Worm (Caenorhabditis elegans) whole organism, L4 larva: ENCODE data around the gene spp-24.
A peak's percentile ranks its signal among the peaks of the same experiment; 100 is the strongest.

ENCODE experiments used
- D1046.2 ChIP-seq: fragments of 200-800 bp; sonication (Bioruptor generic); IDR thresholded peaks from 2 replicates; pipeline ENCODE4 v1.3.6; 2022; ENCODE audit warnings: missing genetic modification characterization, missing compliant biosample characterization
- F37D6.2 ChIP-seq: sonication (generic microtip); optimal IDR thresholded peaks from 2 replicates; lab custom pipeline; 2016; ENCODE audit warnings: mild to moderate bottlenecking, missing genetic modification characterization, missing compliant biosample characterization
- F44E2.7 ChIP-seq: fragments of 200-800 bp; sonication (Bioruptor generic); IDR thresholded peaks from 2 replicates; pipeline ENCODE4 v2.1.2; 2022; ENCODE audit warnings: missing genetic modification characterization, missing compliant biosample characterization
- R02D3.7 ChIP-seq: fragments of 150-350 bp; sonication (generic microtip); optimal IDR thresholded peaks from 3 replicates; lab custom pipeline; 2014; ENCODE audit warnings: missing biosample characterization, missing genetic modification characterization
- T20F7.1 ChIP-seq: fragments of 200-800 bp; sonication (Bioruptor generic); optimal IDR thresholded peaks from 2 replicates; lab custom pipeline; 2018; ENCODE audit warnings: mild to moderate bottlenecking, missing genetic modification characterization, missing compliant biosample characterization
- Y105C5A.15 ChIP-seq: fragments of 200-800 bp; sonication (Bioruptor generic); IDR thresholded peaks from 2 replicates; pipeline ENCODE4 v1.3.6; 2022; ENCODE audit warnings: missing genetic modification characterization, missing compliant biosample characterization
- Y48G9A.11 ChIP-seq: fragments of 200-800 bp; sonication (Bioruptor generic); IDR thresholded peaks from 2 replicates; pipeline ENCODE4 v1.3.6; 2022; ENCODE audit warnings: missing genetic modification reagents, missing genetic modification characterization, missing compliant biosample characterization
- Y75B8A.6 ChIP-seq: fragments of 200-800 bp; sonication (Bioruptor generic); IDR thresholded peaks from 2 replicates; pipeline ENCODE4 v1.3.6; 2022; ENCODE audit warnings: missing genetic modification reagents, missing genetic modification characterization, missing compliant biosample characterization
- ZK546.5 ChIP-seq, 2 experiments: sonication (generic microtip); optimal IDR thresholded peaks; 2 replicates each; lab custom pipeline; 2017; ENCODE audit warnings: missing biosample characterization in 2 of 2, missing genetic modification characterization in 2 of 2
- aha-1 ChIP-seq: fragments of 150-350 bp; peaks from one replicate; lab custom pipeline; 2014; ENCODE audit warnings: missing biosample characterization, missing genetic modification characterization
- ama-1 ChIP-seq: fragments of 150-350 bp; optimal IDR thresholded peaks from 2 replicates; lab custom pipeline; 2014; ENCODE audit warnings: inconsistent platforms, mixed read lengths
- ceh-28 ChIP-seq: fragments of 150-350 bp; optimal IDR thresholded peaks from 2 replicates; lab custom pipeline; 2014; ENCODE audit warnings: missing biosample characterization, missing genetic modification reagents, missing genetic modification characterization
- ceh-32 ChIP-seq: sonication (generic microtip); optimal IDR thresholded peaks from 2 replicates; lab custom pipeline; 2016; ENCODE audit warnings: mild to moderate bottlenecking, missing genetic modification characterization, missing compliant biosample characterization; ENCODE audit not compliant: poor library complexity
- ceh-62 ChIP-seq: sonication (generic microtip); optimal IDR thresholded peaks from 2 replicates; lab custom pipeline; 2017; ENCODE audit warnings: missing biosample characterization, missing genetic modification characterization
- ctbp-1 ChIP-seq: fragments of 200-800 bp; sonication (Bioruptor generic); IDR thresholded peaks from 2 replicates; pipeline ENCODE4 v1.3.6; 2022; ENCODE audit warnings: missing genetic modification reagents, missing genetic modification characterization, missing compliant biosample characterization
- daf-16 ChIP-seq, 3 experiments: sonication (generic microtip); optimal IDR thresholded peaks; 2 replicates each; lab custom pipeline; 2016 to 2017; ENCODE audit warnings: missing genetic modification characterization in 3 of 3, missing genetic modification reagents in 3 of 3, mild to moderate bottlenecking in 2 of 3, missing compliant biosample characterization in 2 of 3, missing biosample characterization in 1 of 3, moderate library complexity in 1 of 3
- dmd-6 ChIP-seq: fragments of 200-800 bp; sonication (Bioruptor generic); IDR thresholded peaks from 2 replicates; pipeline ENCODE4 v1.3.6; 2022; ENCODE audit warnings: missing genetic modification reagents, missing genetic modification characterization, missing compliant biosample characterization
- dpl-1 ChIP-seq: fragments of 150-350 bp; optimal IDR thresholded peaks from 2 replicates; lab custom pipeline; 2014; ENCODE audit warnings: missing biosample characterization, missing genetic modification reagents, missing genetic modification characterization
- fos-1 ChIP-seq: fragments of 150-350 bp; optimal IDR thresholded peaks from 2 replicates; lab custom pipeline; 2014; ENCODE audit warnings: missing biosample characterization, missing genetic modification characterization
- hif-1 ChIP-seq, 2 experiments: sonication (generic microtip); optimal IDR thresholded peaks; 2 replicates each; lab custom pipeline; 2016 to 2017; ENCODE audit warnings: missing compliant biosample characterization in 2 of 2, missing genetic modification characterization in 2 of 2, missing genetic modification reagents in 2 of 2, missing genotype in 2 of 2, mild to moderate bottlenecking in 1 of 2
- hmg-1.1 ChIP-seq: fragments of 200-800 bp; sonication (Bioruptor generic); IDR thresholded peaks from 2 replicates; pipeline ENCODE4 v1.3.6; 2022; ENCODE audit warnings: missing genetic modification reagents, missing genetic modification characterization, missing compliant biosample characterization
- jun-1 ChIP-seq: fragments of 150-350 bp; optimal IDR thresholded peaks from 2 replicates; lab custom pipeline; 2014; ENCODE audit warnings: missing biosample characterization, missing genetic modification reagents, missing genetic modification characterization
- lin-13 ChIP-seq: fragments of 150-350 bp; optimal IDR thresholded peaks from 2 replicates; lab custom pipeline; 2014; ENCODE audit warnings: missing biosample characterization, missing genetic modification reagents, missing genetic modification characterization
- lin-15B ChIP-seq: fragments of 150-350 bp; sonication (generic microtip); optimal IDR thresholded peaks from 3 replicates; lab custom pipeline; 2014; ENCODE audit warnings: missing biosample characterization, missing genetic modification characterization
- lin-29 ChIP-seq: fragments of 200-800 bp; sonication (Bioruptor generic); IDR thresholded peaks from 2 replicates; pipeline ENCODE4 v1.3.6; 2022; ENCODE audit warnings: missing genetic modification reagents, missing genetic modification characterization, missing compliant biosample characterization
- lin-38 ChIP-seq: fragments of 200-800 bp; sonication (Bioruptor generic); IDR thresholded peaks from 2 replicates; pipeline ENCODE4 v1.3.6; 2022; ENCODE audit warnings: missing genetic modification reagents, missing genetic modification characterization, missing compliant biosample characterization
- lin-39 ChIP-seq: fragments of 150-350 bp; optimal IDR thresholded peaks from 2 replicates; lab custom pipeline; 2014; ENCODE audit warnings: missing biosample characterization, missing genetic modification reagents, missing genetic modification characterization
- lsy-2 ChIP-seq, 2 experiments: fragments of 150-350 bp in 1 of 2; sonication (generic microtip) in 1 of 2; optimal IDR thresholded peaks; 2 replicates each; lab custom pipeline; 2014 to 2017; ENCODE audit warnings: missing biosample characterization in 2 of 2, missing genetic modification characterization in 2 of 2
- madf-5 ChIP-seq, 2 experiments: fragments of 200-800 bp; sonication (Bioruptor generic); IDR thresholded peaks; 2 replicates each; pipeline ENCODE4 v1.3.6; 2022; ENCODE audit warnings: missing compliant biosample characterization in 2 of 2, missing genetic modification characterization in 2 of 2
- mdt-29 ChIP-seq: fragments of 200-800 bp; sonication (Bioruptor generic); IDR thresholded peaks from 2 replicates; pipeline ENCODE4 v1.3.6; 2022; ENCODE audit warnings: missing genetic modification reagents, missing genetic modification characterization, missing compliant biosample characterization
- mep-1 ChIP-seq: fragments of 150-350 bp; sonication (generic microtip); optimal IDR thresholded peaks from 3 replicates; lab custom pipeline; 2014; ENCODE audit warnings: missing biosample characterization, missing genetic modification characterization
- mes-2 ChIP-seq: sonication (generic microtip); optimal IDR thresholded peaks from 2 replicates; lab custom pipeline; 2016; ENCODE audit warnings: missing genotype, mild to moderate bottlenecking, missing genetic modification characterization, missing compliant biosample characterization; ENCODE audit not compliant: poor library complexity, severe bottlenecking
- mxl-3 ChIP-seq: fragments of 200-800 bp; sonication (Bioruptor generic); optimal IDR thresholded peaks from 2 replicates; lab custom pipeline; 2018; ENCODE audit warnings: mild to moderate bottlenecking, missing genetic modification characterization, missing compliant biosample characterization
- nhr-102 ChIP-seq: sonication (generic microtip); optimal IDR thresholded peaks from 2 replicates; lab custom pipeline; 2016; ENCODE audit warnings: mild to moderate bottlenecking, missing genetic modification characterization, moderate library complexity, missing compliant biosample characterization
- nhr-11 ChIP-seq: fragments of 150-350 bp; optimal IDR thresholded peaks from 2 replicates; lab custom pipeline; 2014; ENCODE audit warnings: missing biosample characterization, missing genetic modification characterization
- nhr-25 ChIP-seq: sonication (generic microtip); optimal IDR thresholded peaks from 2 replicates; lab custom pipeline; 2017; ENCODE audit warnings: missing genetic modification characterization, mild to moderate bottlenecking, missing compliant biosample characterization, antibody characterized with exemption, moderate library complexity, borderline replicate concordance; ENCODE audit not compliant: insufficient read depth
- nhr-48 ChIP-seq: sonication (generic microtip); optimal IDR thresholded peaks from 2 replicates; lab custom pipeline; 2016; ENCODE audit warnings: mild to moderate bottlenecking, missing genetic modification characterization, missing compliant biosample characterization
- nhr-6 ChIP-seq: fragments of 150-350 bp; optimal IDR thresholded peaks from 2 replicates; lab custom pipeline; 2014; ENCODE audit warnings: missing biosample characterization, missing genetic modification characterization
- rbr-2 ChIP-seq: sonication (generic microtip); optimal IDR thresholded peaks from 2 replicates; lab custom pipeline; 2016; ENCODE audit warnings: missing genotype, missing genetic modification characterization, missing compliant biosample characterization
- sdz-12 ChIP-seq: fragments of 200-800 bp; sonication (Bioruptor generic); optimal IDR thresholded peaks from 2 replicates; lab custom pipeline; 2018; ENCODE audit warnings: mild to moderate bottlenecking, missing genetic modification characterization, missing compliant biosample characterization
- set-16 ChIP-seq: fragments of 200-800 bp; sonication (Bioruptor generic); IDR thresholded peaks from 2 replicates; pipeline ENCODE4 v1.3.6; 2022; ENCODE audit warnings: missing genetic modification reagents, missing genetic modification characterization, missing compliant biosample characterization
- snpc-1.2 ChIP-seq: fragments of 200-800 bp; sonication (Bioruptor generic); IDR thresholded peaks from 2 replicates; pipeline ENCODE4 v1.3.6; 2022; ENCODE audit warnings: missing genetic modification reagents, missing genetic modification characterization, missing compliant biosample characterization
- snpc-4 ChIP-seq: fragments of 150-350 bp; optimal IDR thresholded peaks from 2 replicates; lab custom pipeline; 2014; ENCODE audit warnings: missing biosample characterization, missing genetic modification characterization
- spr-1 ChIP-seq: sonication (generic microtip); optimal IDR thresholded peaks from 2 replicates; lab custom pipeline; 2016; ENCODE audit warnings: mild to moderate bottlenecking, missing genetic modification characterization, missing compliant biosample characterization
- tra-1 ChIP-seq: fragments of 200-800 bp; sonication (Bioruptor generic); IDR thresholded peaks from 2 replicates; pipeline ENCODE4 v1.3.6; 2022; ENCODE audit warnings: missing genetic modification reagents, missing genetic modification characterization, missing compliant biosample characterization
- zfp-2 ChIP-seq: sonication (generic microtip); optimal IDR thresholded peaks from 2 replicates; lab custom pipeline; 2016; ENCODE audit warnings: mild to moderate bottlenecking, missing genetic modification characterization, missing compliant biosample characterization

Gene spp-24

ce11 chrII:21953-22352 is 17.4 kb downstream of the spp-24 start:
- no peak for TF ChIP-seq spr-1 (tag; lab: Kevin White, UChicago)
- TF ChIP-seq lin-15B (tag; lab: Kevin White, UChicago) = no peak
- TF ChIP-seq mep-1 = peak; percentile 16
- TF ChIP-seq R02D3.7 (tag; lab: Kevin White, UChicago) = no peak
- TF ChIP-seq ZK546.5 (tag; optimal IDR thresholded peaks at IDR 0.05; lab: Kevin White, UChicago) = no peak

- no peak for TF ChIP-seq nhr-11 (tag; lab: Kevin White, UChicago)
Observed at ce11 chrII:19238-19637, 20.1 kb downstream of the spp-24 start, which contains the start of gene gmeb-1. Gene gmeb-1, plus strand, starts transcription at chrII:19538.

ce11 chrII:18787-19186 is 20.6 kb downstream of the spp-24 start:
- TF ChIP-seq Y105C5A.15 (GFP tag; lab: Robert Waterston, UW) (no peak), fos-1 (tag; lab: Kevin White, UChicago) (no peak), ceh-62 (tag; lab: Kevin White, UChicago) (no peak), T20F7.1 (GFP tag; lab: Kevin White, UChicago) (peak; percentile 65), tra-1 (0 out of 2 replicates have a peak, but pooled peaks have one; percentile 52), lin-38 (GFP tag; lab: Robert Waterston, UW) (no peak), F44E2.7 (GFP tag; lab: Robert Waterston, UW) (no peak), lin-13 (GFP tag; lab: Kevin White, UChicago) (peak; percentile 45), Y75B8A.6 (GFP tag; lab: Robert Waterston, UW) (0 out of 2 replicates have a peak, but pooled peaks have one; percentile 50), hmg-1.1 (peak; percentile 83), nhr-25 (tag; lab: Kevin White, UChicago) (peak; percentile 81), dmd-6 (peak; percentile 77), mdt-29 (no peak), jun-1 (tag; lab: Kevin White, UChicago) (no peak), R02D3.7 (tag; lab: Kevin White, UChicago) (no peak), nhr-48 (tag; lab: Kevin White, UChicago) (peak; percentile 75), set-16 (GFP tag; lab: Robert Waterston, UW) (no peak; the same call in 1 of the 2 replicates), rbr-2 (tag; lab: Kevin White, UChicago) (peak; percentile 86), madf-5 (GFP tag; IDR thresholded peaks at IDR 0.05; lab: Robert Waterston, UW) (no peak), lin-15B (tag; lab: Kevin White, UChicago) (no peak), ctbp-1 (peak; percentile 69), sdz-12 (GFP tag; lab: Kevin White, UChicago) (no peak), mxl-3 (GFP tag; lab: Kevin White, UChicago) (peak; percentile 99), daf-16 (GFP tag; optimal IDR thresholded peaks at IDR 0.05; lab: Kevin White, UChicago) (peak in 1 of 2 experiments; percentile 30), daf-16 (tag; optimal IDR thresholded peaks at IDR 0.05; lab: Kevin White, UChicago) (peak; percentile 60), D1046.2 (no peak), aha-1 (tag; lab: Kevin White, UChicago) (peak; percentile 98), F37D6.2 (peak; percentile 53), ceh-32 (tag; lab: Kevin White, UChicago) (no peak), nhr-102 (peak; percentile 38), snpc-1.2 (no peak), hif-1 (tag; optimal IDR thresholded peaks at IDR 0.05; lab: Kevin White, UChicago) (peak; percentile 43 to 97), dpl-1 (peak; percentile 61), lin-29 (0 out of 2 replicates have a peak, but pooled peaks have one; percentile 31), ceh-28 (no peak), ama-1 (lab: Kevin White, UChicago) (no peak), snpc-4 (tag; lab: Kevin White, UChicago) (no peak), lsy-2 (tag; optimal IDR thresholded peaks at IDR 0.05; lab: Kevin White, UChicago) (peak; percentile 42 to 69), mes-2 (tag; lab: Kevin White, UChicago) (peak; percentile 80), spr-1 (tag; lab: Kevin White, UChicago) (peak; percentile 72), nhr-6 (tag; lab: Kevin White, UChicago) (peak; percentile 48), lin-39 (tag; lab: Kevin White, UChicago) (no peak), Y48G9A.11 (GFP tag; lab: Robert Waterston, UW) (no peak), zfp-2 (tag; lab: Kevin White, UChicago) (no peak)
